Worm (Caenorhabditis elegans) whole organism, L4 larva: ENCODE results near the gene sre-14.

ENCODE experiments used
- ceh-82 ChIP-seq: sonication (generic microtip); optimal IDR thresholded peaks from 2 replicates; lab custom pipeline; 2017; ENCODE audit warnings: missing biosample characterization, missing genetic modification characterization
- egl-27 ChIP-seq: sonication (generic microtip); optimal IDR thresholded peaks from 3 replicates; lab custom pipeline; 2017; ENCODE audit warnings: missing biosample characterization, missing genetic modification reagents, missing genetic modification characterization
- fkh-10 ChIP-seq: fragments of 150-350 bp; optimal IDR thresholded peaks from 2 replicates; lab custom pipeline; 2014; ENCODE audit warnings: missing biosample characterization, missing genetic modification reagents, missing genetic modification characterization
- lin-39 ChIP-seq: fragments of 150-350 bp; optimal IDR thresholded peaks from 2 replicates; lab custom pipeline; 2014; ENCODE audit warnings: missing biosample characterization, missing genetic modification reagents, missing genetic modification characterization
- lir-3 ChIP-seq: sonication (generic microtip); optimal IDR thresholded peaks from 2 replicates; lab custom pipeline; 2016; ENCODE audit warnings: mild to moderate bottlenecking, missing genetic modification characterization, missing compliant biosample characterization
- nhr-237 ChIP-seq: sonication (generic microtip); optimal IDR thresholded peaks from 2 replicates; lab custom pipeline; 2017; ENCODE audit warnings: missing biosample characterization, missing genetic modification characterization
- nhr-25 ChIP-seq: sonication (generic microtip); optimal IDR thresholded peaks from 2 replicates; lab custom pipeline; 2017; ENCODE audit warnings: missing genetic modification characterization, mild to moderate bottlenecking, missing compliant biosample characterization, antibody characterized with exemption, moderate library complexity, borderline replicate concordance; ENCODE audit not compliant: insufficient read depth
- nhr-76 ChIP-seq: fragments of 150-350 bp; optimal IDR thresholded peaks from 2 replicates; lab custom pipeline; 2014; ENCODE audit warnings: missing biosample characterization, missing genetic modification characterization
- snpc-4 ChIP-seq: fragments of 150-350 bp; optimal IDR thresholded peaks from 2 replicates; lab custom pipeline; 2014; ENCODE audit warnings: missing biosample characterization, missing genetic modification characterization

DNA sequence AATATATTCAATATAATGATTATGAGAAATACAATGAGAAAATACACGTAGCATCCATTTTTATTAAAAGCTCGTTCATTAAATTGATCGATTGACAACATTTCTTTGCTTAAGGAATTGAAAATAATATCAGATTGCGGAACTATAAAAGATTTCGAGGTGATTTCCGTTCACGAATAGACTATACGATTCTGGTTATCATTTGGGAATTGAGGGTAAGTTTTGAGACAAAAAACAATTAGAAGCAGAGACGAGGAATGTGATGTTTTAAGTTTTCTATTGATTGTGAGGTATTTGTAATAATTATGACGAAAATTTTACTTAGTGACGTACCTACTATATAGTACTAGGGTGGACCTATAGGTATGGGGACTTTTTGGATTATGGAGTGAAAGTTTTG lies 22.4 kb downstream of the sre-14 start, which contains the start of gene sre-19:
- no peak for TF ChIP-seq lin-39 (tag; lab: Kevin White, UChicago)
- no peak for TF ChIP-seq nhr-76 (tag; lab: Kevin White, UChicago)
- TF ChIP-seq fkh-10: no peak
- no peak for TF ChIP-seq ceh-82 (tag; lab: Kevin White, UChicago)
- TF ChIP-seq egl-27 (tag; lab: Kevin White, UChicago): no peak
- no peak for TF ChIP-seq nhr-237 (tag; lab: Kevin White, UChicago)
- TF ChIP-seq nhr-25 (tag; lab: Kevin White, UChicago): no peak
- no peak for TF ChIP-seq snpc-4 (tag; lab: Kevin White, UChicago)
- TF ChIP-seq lir-3 (tag; lab: Kevin White, UChicago): no peak
